Worm (Caenorhabditis elegans) whole organism, midembryonic: ENCODE measurements around the gene K03B4.1.

Experiments used
- T22C8.4 ChIP-seq: fragments of 200-800 bp; sonication (Bioruptor generic); IDR thresholded peaks from 2 replicates; pipeline ENCODE4 v1.3.6; 2022; ENCODE audit warnings: missing genetic modification characterization, missing compliant biosample characterization
- cog-1 ChIP-seq: sonication (generic microtip); optimal IDR thresholded peaks from 2 replicates; lab custom pipeline; 2016; ENCODE audit warnings: missing genetic modification characterization, missing compliant biosample characterization
- flt-1 ChIP-seq: fragments of 200-800 bp; sonication (Bioruptor generic); IDR thresholded peaks from 2 replicates; pipeline ENCODE4 v1.3.6; 2022; ENCODE audit warnings: missing genetic modification characterization, missing compliant biosample characterization
- med-1 ChIP-seq: sonication (generic microtip); optimal IDR thresholded peaks from 2 replicates; lab custom pipeline; 2017; ENCODE audit warnings: missing genetic modification characterization, mild to moderate bottlenecking, missing compliant biosample characterization, antibody characterized with exemption, missing genetic modification reagents; ENCODE audit not compliant: insufficient read depth
- tab-1 ChIP-seq: fragments of 200-800 bp; sonication (Bioruptor generic); IDR thresholded peaks from 2 replicates; pipeline ENCODE4 v1.3.6; 2022; ENCODE audit warnings: missing genetic modification characterization, missing compliant biosample characterization
- ztf-23 ChIP-seq: fragments of 200-800 bp; sonication (Bioruptor generic); IDR thresholded peaks from 2 replicates; pipeline ENCODE4 v1.3.6; 2022; ENCODE audit warnings: missing genetic modification reagents, missing genetic modification characterization, missing compliant biosample characterization
- ztf-29 ChIP-seq: fragments of 200-800 bp; sonication (Bioruptor generic); IDR thresholded peaks from 2 replicates; pipeline ENCODE4 v1.3.6; 2022; ENCODE audit warnings: missing genetic modification reagents, missing genetic modification characterization, missing compliant biosample characterization

- no peak for TF ChIP-seq flt-1 (GFP tag; lab: Robert Waterston, UW)
- no peak for TF ChIP-seq tab-1 (GFP tag; lab: Robert Waterston, UW)
- TF ChIP-seq T22C8.4 (GFP tag; lab: Robert Waterston, UW): no peak
- no peak for TF ChIP-seq ztf-29 (GFP tag; lab: Robert Waterston, UW)
- no peak for TF ChIP-seq med-1 (GFP tag; lab: Kevin White, UChicago)
- no peak for TF ChIP-seq ztf-23
- no peak for TF ChIP-seq cog-1 (tag; lab: Kevin White, UChicago)
These were observed 33.2 kb downstream of the K03B4.1 start, which contains the start of gene F39G3.5 for ce11 chrV:4722314-4722713.
